Worm (Caenorhabditis elegans) whole organism, L4 larva: Measurements from ENCODE around the gene F44E2.3.

Experiments used
- F10B5.3 ChIP-seq: sonication (generic microtip); optimal IDR thresholded peaks from 2 replicates; lab custom pipeline; 2016; ENCODE audit warnings: mild to moderate bottlenecking, missing genetic modification characterization, missing compliant biosample characterization
- F49E8.2 ChIP-seq: sonication (generic microtip); optimal IDR thresholded peaks from 2 replicates; lab custom pipeline; 2016; ENCODE audit warnings: missing compliant biosample characterization, mild to moderate bottlenecking, missing genetic modification characterization, borderline replicate concordance
- R02D3.7 ChIP-seq: fragments of 150-350 bp; sonication (generic microtip); optimal IDR thresholded peaks from 3 replicates; lab custom pipeline; 2014; ENCODE audit warnings: missing biosample characterization, missing genetic modification characterization
- ZK337.2 ChIP-seq: fragments of 200-800 bp; sonication (Bioruptor generic); IDR thresholded peaks from 2 replicates; pipeline ENCODE4 v1.3.6; 2022; ENCODE audit warnings: missing genetic modification reagents, missing genetic modification characterization, missing compliant biosample characterization
- aly-2 ChIP-seq: sonication (generic microtip); optimal IDR thresholded peaks from 2 replicates; lab custom pipeline; 2018; ENCODE audit warnings: missing biosample characterization, missing genetic modification characterization
- ceh-20 ChIP-seq: fragments of 200-800 bp; sonication (Bioruptor generic); IDR thresholded peaks from 2 replicates; pipeline ENCODE4 v1.3.6; 2022; ENCODE audit warnings: missing genetic modification reagents, missing genetic modification characterization, missing compliant biosample characterization
- ceh-82 ChIP-seq: sonication (generic microtip); optimal IDR thresholded peaks from 2 replicates; lab custom pipeline; 2017; ENCODE audit warnings: missing biosample characterization, missing genetic modification characterization
- daf-16 ChIP-seq, 3 experiments: sonication (generic microtip); optimal IDR thresholded peaks; 2 replicates each; lab custom pipeline; 2016 to 2017; ENCODE audit warnings: missing genetic modification characterization in 3 of 3, missing genetic modification reagents in 3 of 3, mild to moderate bottlenecking in 2 of 3, missing compliant biosample characterization in 2 of 3, missing biosample characterization in 1 of 3, moderate library complexity in 1 of 3
- daf-8 ChIP-seq: fragments of 200-800 bp; sonication (Bioruptor generic); IDR thresholded peaks from 2 replicates; pipeline ENCODE4 v1.3.6; 2022; ENCODE audit warnings: missing genetic modification characterization, missing compliant biosample characterization
- dmd-6 ChIP-seq: fragments of 200-800 bp; sonication (Bioruptor generic); IDR thresholded peaks from 2 replicates; pipeline ENCODE4 v1.3.6; 2022; ENCODE audit warnings: missing genetic modification reagents, missing genetic modification characterization, missing compliant biosample characterization
- dmd-8 ChIP-seq: fragments of 200-800 bp; sonication (Bioruptor generic); IDR thresholded peaks from 2 replicates; pipeline ENCODE4 v1.3.6; 2022; ENCODE audit warnings: missing genetic modification characterization, missing compliant biosample characterization
- dpl-1 ChIP-seq: fragments of 150-350 bp; optimal IDR thresholded peaks from 2 replicates; lab custom pipeline; 2014; ENCODE audit warnings: missing biosample characterization, missing genetic modification reagents, missing genetic modification characterization
- dve-1 ChIP-seq: sonication (generic microtip); optimal IDR thresholded peaks from 2 replicates; lab custom pipeline; 2017; ENCODE audit warnings: antibody characterized with exemption, mild to moderate bottlenecking, missing genetic modification characterization, missing compliant biosample characterization; ENCODE audit not compliant: insufficient read depth
- egl-43 ChIP-seq: fragments of 200-800 bp; sonication (Bioruptor generic); IDR thresholded peaks from 2 replicates; pipeline ENCODE4 v1.3.6; 2022; ENCODE audit warnings: missing genetic modification reagents, missing genetic modification characterization, missing compliant biosample characterization
- fkh-10 ChIP-seq: fragments of 150-350 bp; optimal IDR thresholded peaks from 2 replicates; lab custom pipeline; 2014; ENCODE audit warnings: missing biosample characterization, missing genetic modification reagents, missing genetic modification characterization
- gei-8 ChIP-seq: fragments of 200-800 bp; sonication (Bioruptor generic); optimal IDR thresholded peaks from 2 replicates; lab custom pipeline; 2018; ENCODE audit warnings: mild to moderate bottlenecking, missing genetic modification characterization, missing compliant biosample characterization
- hif-1 ChIP-seq, 2 experiments: sonication (generic microtip); optimal IDR thresholded peaks; 2 replicates each; lab custom pipeline; 2016 to 2017; ENCODE audit warnings: missing compliant biosample characterization in 2 of 2, missing genetic modification characterization in 2 of 2, missing genetic modification reagents in 2 of 2, missing genotype in 2 of 2, mild to moderate bottlenecking in 1 of 2
- hlh-11 ChIP-seq: fragments of 200-800 bp; sonication (Bioruptor generic); optimal IDR thresholded peaks from 2 replicates; lab custom pipeline; 2018; ENCODE audit warnings: mild to moderate bottlenecking, missing genetic modification characterization, missing compliant biosample characterization
- hlh-30 ChIP-seq: sonication (generic microtip); optimal IDR thresholded peaks from 2 replicates; lab custom pipeline; 2017; ENCODE audit warnings: antibody characterized with exemption, mild to moderate bottlenecking, missing genetic modification characterization, missing compliant biosample characterization; ENCODE audit not compliant: insufficient read depth
- lim-7 ChIP-seq: fragments of 200-800 bp; sonication (Bioruptor generic); IDR thresholded peaks from 2 replicates; pipeline ENCODE4 v1.3.6; 2022; ENCODE audit warnings: missing genetic modification characterization, missing compliant biosample characterization
- lin-29 ChIP-seq: fragments of 200-800 bp; sonication (Bioruptor generic); IDR thresholded peaks from 2 replicates; pipeline ENCODE4 v1.3.6; 2022; ENCODE audit warnings: missing genetic modification reagents, missing genetic modification characterization, missing compliant biosample characterization
- lin-38 ChIP-seq: fragments of 200-800 bp; sonication (Bioruptor generic); IDR thresholded peaks from 2 replicates; pipeline ENCODE4 v1.3.6; 2022; ENCODE audit warnings: missing genetic modification reagents, missing genetic modification characterization, missing compliant biosample characterization
- lin-39 ChIP-seq: fragments of 150-350 bp; optimal IDR thresholded peaks from 2 replicates; lab custom pipeline; 2014; ENCODE audit warnings: missing biosample characterization, missing genetic modification reagents, missing genetic modification characterization
- lir-3 ChIP-seq: sonication (generic microtip); optimal IDR thresholded peaks from 2 replicates; lab custom pipeline; 2016; ENCODE audit warnings: mild to moderate bottlenecking, missing genetic modification characterization, missing compliant biosample characterization
- lsy-2 ChIP-seq, 2 experiments: fragments of 150-350 bp in 1 of 2; sonication (generic microtip) in 1 of 2; optimal IDR thresholded peaks; 2 replicates each; lab custom pipeline; 2014 to 2017; ENCODE audit warnings: missing biosample characterization in 2 of 2, missing genetic modification characterization in 2 of 2
- mdl-1 ChIP-seq, 2 experiments: fragments of 150-350 bp in 1 of 2; sonication (generic microtip) in 1 of 2; optimal IDR thresholded peaks; 2 replicates each; lab custom pipeline; 2014 to 2017; ENCODE audit warnings: missing biosample characterization in 2 of 2, missing genetic modification characterization in 2 of 2
- mdt-29 ChIP-seq: fragments of 200-800 bp; sonication (Bioruptor generic); IDR thresholded peaks from 2 replicates; pipeline ENCODE4 v1.3.6; 2022; ENCODE audit warnings: missing genetic modification reagents, missing genetic modification characterization, missing compliant biosample characterization
- mep-1 ChIP-seq: fragments of 150-350 bp; sonication (generic microtip); optimal IDR thresholded peaks from 3 replicates; lab custom pipeline; 2014; ENCODE audit warnings: missing biosample characterization, missing genetic modification characterization
- mes-2 ChIP-seq: sonication (generic microtip); optimal IDR thresholded peaks from 2 replicates; lab custom pipeline; 2016; ENCODE audit warnings: missing genotype, mild to moderate bottlenecking, missing genetic modification characterization, missing compliant biosample characterization; ENCODE audit not compliant: poor library complexity, severe bottlenecking
- nhr-10 ChIP-seq: fragments of 150-350 bp; optimal IDR thresholded peaks from 2 replicates; lab custom pipeline; 2014; ENCODE audit warnings: missing biosample characterization, missing genetic modification characterization
- nhr-102 ChIP-seq: sonication (generic microtip); optimal IDR thresholded peaks from 2 replicates; lab custom pipeline; 2016; ENCODE audit warnings: mild to moderate bottlenecking, missing genetic modification characterization, moderate library complexity, missing compliant biosample characterization
- nhr-11 ChIP-seq: fragments of 150-350 bp; optimal IDR thresholded peaks from 2 replicates; lab custom pipeline; 2014; ENCODE audit warnings: missing biosample characterization, missing genetic modification characterization
- nhr-111 ChIP-seq: fragments of 200-800 bp; sonication (Bioruptor generic); optimal IDR thresholded peaks from 2 replicates; lab custom pipeline; 2018; ENCODE audit warnings: mild to moderate bottlenecking, missing genetic modification characterization, missing compliant biosample characterization
- nhr-237 ChIP-seq: sonication (generic microtip); optimal IDR thresholded peaks from 2 replicates; lab custom pipeline; 2017; ENCODE audit warnings: missing biosample characterization, missing genetic modification characterization
- nhr-28 ChIP-seq: fragments of 150-350 bp; optimal IDR thresholded peaks from 2 replicates; lab custom pipeline; 2014; ENCODE audit warnings: missing biosample characterization, missing genetic modification characterization
- nhr-42 ChIP-seq: fragments of 200-800 bp; sonication (Bioruptor generic); IDR thresholded peaks from 2 replicates; pipeline ENCODE4 v1.3.6; 2022; ENCODE audit warnings: missing genetic modification characterization, missing compliant biosample characterization
- php-3 ChIP-seq: fragments of 200-800 bp; sonication (Bioruptor generic); IDR thresholded peaks from 2 replicates; pipeline ENCODE4 v1.3.6; 2022; ENCODE audit warnings: missing genetic modification reagents, missing genetic modification characterization, missing compliant biosample characterization
- set-16 ChIP-seq: fragments of 200-800 bp; sonication (Bioruptor generic); IDR thresholded peaks from 2 replicates; pipeline ENCODE4 v1.3.6; 2022; ENCODE audit warnings: missing genetic modification reagents, missing genetic modification characterization, missing compliant biosample characterization
- snpc-1.2 ChIP-seq: fragments of 200-800 bp; sonication (Bioruptor generic); IDR thresholded peaks from 2 replicates; pipeline ENCODE4 v1.3.6; 2022; ENCODE audit warnings: missing genetic modification reagents, missing genetic modification characterization, missing compliant biosample characterization
- spr-1 ChIP-seq: sonication (generic microtip); optimal IDR thresholded peaks from 2 replicates; lab custom pipeline; 2016; ENCODE audit warnings: mild to moderate bottlenecking, missing genetic modification characterization, missing compliant biosample characterization
- tag-97 ChIP-seq: fragments of 200-800 bp; sonication (Bioruptor generic); IDR thresholded peaks from 2 replicates; pipeline ENCODE4 v1.3.6; 2022; ENCODE audit warnings: missing genetic modification characterization, missing compliant biosample characterization
- unc-130 ChIP-seq: sonication (generic microtip); optimal IDR thresholded peaks from 2 replicates; lab custom pipeline; 2016; ENCODE audit warnings: missing genetic modification reagents, missing genetic modification characterization, missing compliant biosample characterization
- unc-39 ChIP-seq: sonication (generic microtip); optimal IDR thresholded peaks from 2 replicates; lab custom pipeline; 2017; ENCODE audit warnings: missing biosample characterization, missing genetic modification characterization
- unc-62 ChIP-seq, 3 experiments: fragments of 150-350 bp in 1 of 3; sonication (generic microtip); optimal IDR thresholded peaks in 2 of 3; peaks in 1 of 3; 1 replicate in 1 of 3; 2 replicates in 2 of 3; lab custom pipeline; 2014 to 2017; ENCODE audit warnings: missing biosample characterization in 3 of 3, missing genetic modification characterization in 3 of 3, missing genetic modification reagents in 3 of 3, missing genotype in 1 of 3
- zag-1 ChIP-seq: fragments of 150-350 bp; optimal IDR thresholded peaks from 2 replicates; lab custom pipeline; 2014; ENCODE audit warnings: missing biosample characterization, missing genetic modification characterization
- zfp-3 ChIP-seq: fragments of 200-800 bp; sonication (Bioruptor generic); conservative IDR thresholded peaks from 2 replicates; pipeline ENCODE4 v1.3.6; 2022; ENCODE audit warnings: missing genetic modification reagents, missing genetic modification characterization, missing compliant biosample characterization
- zip-2 ChIP-seq: fragments of 150-350 bp; optimal IDR thresholded peaks from 2 replicates; lab custom pipeline; 2014; ENCODE audit warnings: missing biosample characterization, missing genetic modification characterization
- ztf-11 ChIP-seq: fragments of 150-350 bp; optimal IDR thresholded peaks from 2 replicates; lab custom pipeline; 2014; ENCODE audit warnings: missing biosample characterization, missing genetic modification characterization
- ztf-7 ChIP-seq: fragments of 150-350 bp; optimal IDR thresholded peaks from 2 replicates; lab custom pipeline; 2014; ENCODE audit warnings: missing biosample characterization, missing genetic modification characterization

Gene F44E2.3

DNA sequence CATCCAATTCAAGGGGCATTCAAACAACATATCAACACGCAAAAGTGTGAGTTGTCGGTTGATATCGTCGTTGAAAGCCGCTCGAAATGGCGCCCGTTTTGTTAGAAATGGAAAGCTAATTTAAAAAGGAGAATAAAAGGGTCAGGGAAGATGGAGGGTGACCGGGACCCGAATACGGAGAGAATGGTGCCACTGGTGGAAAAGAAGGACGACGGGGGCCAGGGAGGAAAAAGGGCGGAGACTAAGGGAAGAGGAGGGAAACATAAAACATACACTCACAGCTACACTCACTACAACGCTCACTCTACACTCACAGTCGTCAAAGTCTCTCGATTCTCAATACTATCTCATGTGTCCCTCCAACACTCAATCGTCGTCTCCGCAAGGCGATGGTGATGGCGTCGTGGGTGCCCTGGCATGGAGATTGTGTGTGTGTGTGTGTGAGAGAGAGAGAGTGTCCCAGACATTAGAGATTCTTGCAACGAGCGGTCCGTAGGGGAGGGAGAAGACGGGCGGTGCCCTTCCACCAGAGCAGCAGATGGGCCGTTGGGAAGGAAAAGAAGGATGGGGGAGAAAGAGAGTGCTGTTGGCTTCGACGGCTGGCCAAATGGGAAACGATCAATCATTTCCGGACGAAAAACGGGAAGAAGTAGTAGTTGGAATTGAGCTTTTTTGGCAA is 45.0 kb upstream of the F44E2.3 start (continued):
- peak; percentile 82 for TF ChIP-seq set-16 (GFP tag; lab: Robert Waterston, UW)
- TF ChIP-seq zag-1 (tag; lab: Kevin White, UChicago) = no peak
- peak; percentile 32 for TF ChIP-seq nhr-111 (GFP tag; lab: Kevin White, UChicago)
- peak; percentile 87 for TF ChIP-seq nhr-11 (tag; lab: Kevin White, UChicago)
- peak; percentile 26 for TF ChIP-seq dpl-1 (GFP tag; lab: Kevin White, UChicago)
- TF ChIP-seq hlh-11 (tag; lab: Kevin White, UChicago) = peak; percentile 82
- TF ChIP-seq unc-130 (GFP tag; lab: Kevin White, UChicago) = no peak
- TF ChIP-seq lin-29 (GFP tag; lab: Robert Waterston, UW) = no peak
- peak; percentile 22 for TF ChIP-seq ztf-7
- peak; percentile 56 for TF ChIP-seq hlh-30 (tag; lab: Kevin White, UChicago)
- TF ChIP-seq F49E8.2 (tag; lab: Kevin White, UChicago) = no peak
- TF ChIP-seq fkh-10 = peak; percentile 61
- no peak for TF ChIP-seq nhr-237 (tag; lab: Kevin White, UChicago)
- no peak for TF ChIP-seq unc-39 (tag; lab: Kevin White, UChicago)
- no peak for TF ChIP-seq nhr-102 (tag; lab: Kevin White, UChicago)
- no peak for TF ChIP-seq daf-8
- TF ChIP-seq zip-2 (tag; lab: Kevin White, UChicago) = no peak
- TF ChIP-seq mes-2 (tag; lab: Kevin White, UChicago) = peak; percentile 60
- peak; percentile 21 for TF ChIP-seq F10B5.3 (tag; lab: Kevin White, UChicago)
- TF ChIP-seq ZK337.2 = no peak
- no peak for TF ChIP-seq egl-43 (GFP tag; lab: Robert Waterston, UW)
- no peak for TF ChIP-seq dmd-8 (GFP tag; lab: Robert Waterston, UW)
- no peak for TF ChIP-seq lir-3
- no peak for TF ChIP-seq R02D3.7 (tag; lab: Kevin White, UChicago)
- no peak for TF ChIP-seq snpc-1.2 (GFP tag; lab: Robert Waterston, UW)
- TF ChIP-seq lin-38 (GFP tag; lab: Robert Waterston, UW) = 0 out of 2 replicates have a peak, but pooled peaks have one; percentile 49
- peak; percentile 71 for TF ChIP-seq nhr-28 (tag; lab: Kevin White, UChicago)
- TF ChIP-seq php-3 (GFP tag; lab: Robert Waterston, UW) = no peak
- no peak for TF ChIP-seq nhr-10 (tag; lab: Kevin White, UChicago)
- TF ChIP-seq lin-39 (tag; lab: Kevin White, UChicago) = no peak
- no peak for TF ChIP-seq lim-7 (GFP tag; lab: Robert Waterston, UW)
- TF ChIP-seq nhr-42 (GFP tag; lab: Robert Waterston, UW) = no peak
- no peak for TF ChIP-seq ceh-82 (tag; lab: Kevin White, UChicago)
- peak; percentile 93 for TF ChIP-seq mep-1
- peak in 1 of 2 experiments; percentile 62 for TF ChIP-seq daf-16 (GFP tag; optimal IDR thresholded peaks at IDR 0.05; lab: Kevin White, UChicago)
- TF ChIP-seq daf-16 (tag; optimal IDR thresholded peaks at IDR 0.05; lab: Kevin White, UChicago) = no peak
- no peak for TF ChIP-seq zfp-3
- TF ChIP-seq ceh-20 (GFP tag; lab: Robert Waterston, UW) = peak; percentile 63; the same call in 1 of the 2 replicates
- peak; percentile 23 for TF ChIP-seq gei-8 (GFP tag; lab: Kevin White, UChicago)
- TF ChIP-seq lsy-2 (tag; optimal IDR thresholded peaks at IDR 0.05; lab: Kevin White, UChicago) = peak; percentile 82 to 88
- TF ChIP-seq tag-97 (GFP tag; lab: Robert Waterston, UW) = no peak
- TF ChIP-seq dmd-6 (GFP tag; lab: Robert Waterston, UW) = peak; percentile 25
- no peak for TF ChIP-seq aly-2 (tag; lab: Kevin White, UChicago)
- TF ChIP-seq mdl-1 (tag; optimal IDR thresholded peaks at IDR 0.05; lab: Kevin White, UChicago) = peak in 1 of 2 experiments; percentile 72
- TF ChIP-seq spr-1 (tag; lab: Kevin White, UChicago) = no peak
- TF ChIP-seq hif-1 (tag; optimal IDR thresholded peaks at IDR 0.05; lab: Kevin White, UChicago) = peak in 1 of 2 experiments; percentile 55
- TF ChIP-seq dve-1 (tag; lab: Kevin White, UChicago) = peak; percentile 38
- peak in 1 of 2 experiments; percentile 80 for TF ChIP-seq unc-62 (GFP tag; optimal IDR thresholded peaks at IDR 0.05 in 1 of 2; lab: Kevin White, UChicago)
- peak; percentile 9 for TF ChIP-seq unc-62 (tag; optimal IDR thresholded peaks at IDR 0.05; lab: Kevin White, UChicago)
- TF ChIP-seq mdt-29 = no peak
- TF ChIP-seq ztf-11 (tag; lab: Kevin White, UChicago) = peak; percentile 24
